Fruit fly (Drosophila melanogaster) whole organism, embryonic: Measurements from ENCODE around the gene Ppcs.

ENCODE experiments used
- Blimp-1 ChIP-seq: fragments of 200-800 bp; sonication (Bioruptor generic); optimal IDR thresholded peaks from 3 replicates; lab custom pipeline; 2018; ENCODE audit warnings: missing biosample characterization, missing genetic modification characterization, mild to moderate bottlenecking, moderate library complexity, missing genetic modification reagents
- CG10147 ChIP-seq: fragments of 200-800 bp; sonication (Bioruptor generic); optimal IDR thresholded peaks from 2 replicates; lab custom pipeline; 2019; ENCODE audit warnings: missing biosample characterization, mild to moderate bottlenecking, missing genetic modification characterization, moderate library complexity
- CG10209 ChIP-seq: fragments of 200-800 bp; sonication (Bioruptor generic); optimal IDR thresholded peaks from 3 replicates; lab custom pipeline; 2017; ENCODE audit warnings: missing biosample characterization, mild to moderate bottlenecking, missing genetic modification characterization, missing genetic modification reagents
- CG10267 ChIP-seq: fragments of 200-800 bp; sonication (Bioruptor generic); optimal IDR thresholded peaks from 2 replicates; lab custom pipeline; 2018; ENCODE audit warnings: missing biosample characterization, mild to moderate bottlenecking, missing genetic modification characterization, moderate library complexity
- CG12659 ChIP-seq: fragments of 200-800 bp; sonication (Bioruptor generic); optimal IDR thresholded peaks from 3 replicates; lab custom pipeline; 2017; ENCODE audit warnings: mild to moderate bottlenecking, missing biosample characterization, missing genetic modification reagents, missing genetic modification characterization
- CG13296 ChIP-seq: fragments of 200-800 bp; sonication (Bioruptor generic); optimal IDR thresholded peaks from 3 replicates; lab custom pipeline; 2018; ENCODE audit warnings: missing biosample characterization, mild to moderate bottlenecking, missing genetic modification characterization
- CG13424 ChIP-seq: fragments of 200-800 bp; sonication (Bioruptor generic); optimal IDR thresholded peaks from 2 replicates; lab custom pipeline; 2019; ENCODE audit warnings: missing biosample characterization, mild to moderate bottlenecking, missing genetic modification characterization, moderate library complexity
- CG15073 ChIP-seq: fragments of 200-800 bp; sonication (Bioruptor generic); optimal IDR thresholded peaks from 2 replicates; lab custom pipeline; 2016; ENCODE audit warnings: missing biosample characterization, missing genetic modification characterization
- CG15269 ChIP-seq: fragments of 200-800 bp; sonication (Bioruptor generic); optimal IDR thresholded peaks from 2 replicates; lab custom pipeline; 2018; ENCODE audit warnings: missing biosample characterization, mild to moderate bottlenecking, missing genetic modification characterization, moderate library complexity
- CG15601 ChIP-seq: fragments of 200-800 bp; sonication (Bioruptor generic); optimal IDR thresholded peaks from 3 replicates; lab custom pipeline; 2019; ENCODE audit warnings: missing biosample characterization, mild to moderate bottlenecking, missing genetic modification characterization, moderate library complexity
- CG1603 ChIP-seq: fragments of 200-800 bp; sonication (Bioruptor generic); optimal IDR thresholded peaks from 2 replicates; lab custom pipeline; 2019; ENCODE audit warnings: missing biosample characterization, mild to moderate bottlenecking, missing genetic modification characterization, moderate library complexity
- CG17186 ChIP-seq: fragments of 200-800 bp; sonication (Bioruptor generic); optimal IDR thresholded peaks from 3 replicates; lab custom pipeline; 2017; ENCODE audit warnings: missing biosample characterization, missing genetic modification reagents, missing genetic modification characterization
- CG17829 ChIP-seq: fragments of 200-800 bp; optimal IDR thresholded peaks from 2 replicates; lab custom pipeline; 2019; ENCODE audit warnings: missing biosample characterization, mild to moderate bottlenecking, missing genetic modification characterization, moderate library complexity
- CG18262 ChIP-seq: fragments of 200-800 bp; optimal IDR thresholded peaks from 3 replicates; lab custom pipeline; 2019; ENCODE audit warnings: missing biosample characterization, mild to moderate bottlenecking, missing genetic modification characterization, moderate library complexity
- CG18619 ChIP-seq: fragments of 200-800 bp; sonication (Bioruptor generic); optimal IDR thresholded peaks from 3 replicates; lab custom pipeline; 2017; ENCODE audit warnings: missing biosample characterization, mild to moderate bottlenecking, missing genetic modification characterization
- CG32532 ChIP-seq: fragments of 200-800 bp; sonication (Bioruptor generic); IDR thresholded peaks from 2 replicates; pipeline ENCODE4 v1.3.6; 2022; ENCODE audit warnings: missing biosample characterization, missing genetic modification characterization
- CG42726 ChIP-seq: fragments of 200-800 bp; sonication (Bioruptor generic); IDR thresholded peaks from 2 replicates; pipeline ENCODE4 v1.3.6; 2022; ENCODE audit warnings: missing biosample characterization, missing genetic modification characterization; ENCODE audit not compliant: partially characterized antibody
- CG4424 ChIP-seq: fragments of 200-800 bp; sonication (Bioruptor generic); optimal IDR thresholded peaks from 3 replicates; lab custom pipeline; 2016; ENCODE audit warnings: missing biosample characterization, missing genetic modification characterization
- CG4707 ChIP-seq: fragments of 200-800 bp; sonication (Bioruptor generic); optimal IDR thresholded peaks from 2 replicates; lab custom pipeline; 2018; ENCODE audit warnings: missing biosample characterization, mild to moderate bottlenecking, missing genetic modification characterization, moderate library complexity
- CG7963 ChIP-seq: fragments of 200-800 bp; sonication (Bioruptor generic); IDR thresholded peaks from 3 replicates; pipeline ENCODE4 v1.3.6; 2022; ENCODE audit warnings: missing biosample characterization, missing genetic modification characterization; ENCODE audit not compliant: partially characterized antibody
- Dll ChIP-seq: fragments of 200-800 bp; sonication (Bioruptor generic); IDR thresholded peaks from 4 replicates; pipeline ENCODE4 v1.3.6; 2022; ENCODE audit warnings: missing biosample characterization, missing genetic modification characterization; ENCODE audit not compliant: partially characterized antibody
- Dp ChIP-seq: fragments of 200-800 bp; sonication (Bioruptor generic); optimal IDR thresholded peaks from 2 replicates; lab custom pipeline; 2018; ENCODE audit warnings: missing biosample characterization, mild to moderate bottlenecking, missing genetic modification characterization, moderate library complexity
- Drgx ChIP-seq: fragments of 200-800 bp; sonication (Bioruptor generic); IDR thresholded peaks from 2 replicates; pipeline ENCODE4 v1.3.6; 2022; ENCODE audit warnings: missing biosample characterization, missing genetic modification characterization
- Ets65A ChIP-seq: fragments of 200-800 bp; sonication (Bioruptor generic); peaks from one replicate; lab custom pipeline; 2016; ENCODE audit warnings: missing biosample characterization, missing genetic modification characterization
- HLH3B ChIP-seq: fragments of 200-800 bp; sonication (Bioruptor generic); IDR thresholded peaks from 2 replicates; pipeline ENCODE4 v1.3.6; 2022; ENCODE audit warnings: missing biosample characterization, missing genetic modification characterization
- MBD-R2 ChIP-seq: fragments of 200-800 bp; sonication (Bioruptor generic); IDR thresholded peaks from 2 replicates; pipeline ENCODE4 v1.3.6; 2022; ENCODE audit warnings: missing biosample characterization, missing genetic modification characterization
- Med ChIP-seq: fragments of 200-800 bp; sonication (Bioruptor generic); peaks from one replicate; lab custom pipeline; 2016; ENCODE audit warnings: missing biosample characterization, missing genetic modification characterization, mild to moderate bottlenecking, inconsistent platforms, moderate library complexity
- Rfx ChIP-seq: fragments of 200-800 bp; sonication (Bioruptor generic); IDR thresholded peaks from 2 replicates; pipeline ENCODE4 v1.3.6; 2022; ENCODE audit warnings: missing biosample characterization, missing genetic modification characterization
- Scr ChIP-seq: fragments of 200-800 bp; sonication (Bioruptor generic); IDR thresholded peaks from 2 replicates; pipeline ENCODE4 v1.3.6; 2022; ENCODE audit warnings: missing biosample characterization, missing genetic modification characterization; ENCODE audit not compliant: partially characterized antibody
- Ssrp ChIP-seq: fragments of 200-800 bp; sonication (Bioruptor generic); optimal IDR thresholded peaks from 2 replicates; lab custom pipeline; 2018; ENCODE audit warnings: missing biosample characterization, mild to moderate bottlenecking, missing genetic modification characterization, moderate library complexity
- Tbp ChIP-seq: fragments of >200 bp; optimal IDR thresholded peaks from 2 replicates; lab custom pipeline; 2018; ENCODE audit warnings: missing biosample characterization, missing genetic modification characterization
- chif ChIP-seq, 2 experiments: fragments of 200-800 bp; sonication (Bioruptor generic); optimal IDR thresholded peaks; 3 replicates each; lab custom pipeline; 2016; ENCODE audit warnings: missing biosample characterization in 2 of 2, missing genetic modification characterization in 2 of 2
- chn ChIP-seq: fragments of 200-800 bp; sonication (Bioruptor generic); optimal IDR thresholded peaks from 2 replicates; lab custom pipeline; 2016; ENCODE audit warnings: missing biosample characterization, missing genetic modification characterization
- ci ChIP-seq: fragments of 200-800 bp; sonication (Bioruptor generic); IDR thresholded peaks from 3 replicates; pipeline ENCODE4 v1.3.6; 2022; ENCODE audit warnings: missing biosample characterization, missing genetic modification characterization
- danr ChIP-seq: fragments of 200-800 bp; sonication (Bioruptor generic); IDR thresholded peaks from 2 replicates; pipeline ENCODE4 v1.3.6; 2022; ENCODE audit warnings: missing biosample characterization, missing genetic modification characterization
- eve ChIP-seq, 2 experiments: fragments of >200 bp; optimal IDR thresholded peaks; 2 replicates each; lab custom pipeline; 2017; ENCODE audit warnings: missing biosample characterization in 2 of 2, missing genetic modification characterization in 2 of 2
- ewg ChIP-seq: fragments of 200-800 bp; sonication (Bioruptor generic); optimal IDR thresholded peaks from 3 replicates; lab custom pipeline; 2017; ENCODE audit warnings: mild to moderate bottlenecking, missing biosample characterization, missing genetic modification reagents, missing genetic modification characterization
- exex ChIP-seq: fragments of 200-800 bp; sonication (Bioruptor generic); optimal IDR thresholded peaks from 4 replicates; lab custom pipeline; 2018; ENCODE audit warnings: missing biosample characterization, mild to moderate bottlenecking, missing genetic modification characterization, moderate library complexity
- fd3F ChIP-seq: fragments of 200-800 bp; sonication (Bioruptor generic); optimal IDR thresholded peaks from 2 replicates; lab custom pipeline; 2018; ENCODE audit warnings: missing biosample characterization, mild to moderate bottlenecking, missing genetic modification characterization, moderate library complexity
- fd64A ChIP-seq: fragments of 200-800 bp; sonication (Bioruptor generic); optimal IDR thresholded peaks from 3 replicates; lab custom pipeline; 2018; ENCODE audit warnings: missing biosample characterization, mild to moderate bottlenecking, missing genetic modification characterization
- gcm ChIP-seq: fragments of 200-800 bp; sonication (Bioruptor generic); optimal IDR thresholded peaks from 2 replicates; lab custom pipeline; 2019; ENCODE audit warnings: missing biosample characterization, mild to moderate bottlenecking, missing genetic modification characterization, moderate library complexity
- inv ChIP-seq: fragments of 200-800 bp; sonication (Bioruptor generic); IDR thresholded peaks from 2 replicates; pipeline ENCODE4 v1.3.6; 2022; ENCODE audit warnings: missing biosample characterization, missing genetic modification characterization; ENCODE audit not compliant: partially characterized antibody
- ken ChIP-seq: fragments of 200-800 bp; sonication (Bioruptor generic); IDR thresholded peaks from 3 replicates; pipeline ENCODE4 v1.3.6; 2022; ENCODE audit warnings: missing biosample characterization, missing genetic modification characterization
- lmd ChIP-seq: fragments of 200-800 bp; sonication (Bioruptor generic); IDR thresholded peaks from 2 replicates; pipeline ENCODE4 v1.3.6; 2022; ENCODE audit warnings: missing biosample characterization, missing genetic modification characterization
- pan ChIP-seq, 4 experiments: fragments of >200 bp in 3 of 4; fragments of 200-800 bp in 1 of 4; sonication (Bioruptor generic) in 1 of 4; optimal IDR thresholded peaks in 3 of 4; IDR thresholded peaks in 1 of 4; 2 replicates each; pipeline versions ENCODE4 v1.3.6 to Lab custom; 2017 to 2022; ENCODE audit warnings: missing biosample characterization in 2 of 4, missing genetic modification characterization in 2 of 4, mixed read lengths in 1 of 4
- pros ChIP-seq: fragments of 200-800 bp; sonication (Bioruptor generic); optimal IDR thresholded peaks from 3 replicates; lab custom pipeline; 2019; ENCODE audit warnings: missing biosample characterization, mild to moderate bottlenecking, missing genetic modification characterization, moderate library complexity
- tin ChIP-seq: fragments of 200-800 bp; sonication (Bioruptor generic); optimal IDR thresholded peaks from 3 replicates; lab custom pipeline; 2016; ENCODE audit warnings: missing biosample characterization, missing genetic modification characterization
- unpg ChIP-seq: fragments of 200-800 bp; sonication (Bioruptor generic); optimal IDR thresholded peaks from 3 replicates; lab custom pipeline; 2018; ENCODE audit warnings: missing biosample characterization, mild to moderate bottlenecking, missing genetic modification characterization, moderate library complexity
- z ChIP-seq: fragments of 200-800 bp; sonication (Bioruptor generic); IDR thresholded peaks from 3 replicates; pipeline ENCODE4 v1.3.6; 2022; ENCODE audit warnings: missing biosample characterization, missing genetic modification characterization

The Ppcs gene

dm6 chr3R:19108126-19108525 lies 39.6 kb downstream of the Ppcs start (continued):
- peak; percentile 13 for TF ChIP-seq CG4424 (GFP tag; lab: Kevin White, UChicago)
- no peak for TF ChIP-seq Dp (GFP tag; lab: Kevin White, UChicago)
- no peak for TF ChIP-seq Tbp (GFP tag; lab: Kevin White, UChicago)
- TF ChIP-seq CG4707 (GFP tag; lab: Kevin White, UChicago) = no peak
- TF ChIP-seq inv (GFP tag; lab: Robert Waterston, UW) = no peak
- 0 out of 2 replicates have a peak, but pooled peaks have one; percentile 19 for TF ChIP-seq HLH3B
- peak; percentile 31 for TF ChIP-seq CG13424 (tag; lab: Kevin White, UChicago)
- no peak for TF ChIP-seq CG10147 (GFP tag; lab: Kevin White, UChicago)
- TF ChIP-seq Ssrp (tag; lab: Kevin White, UChicago) = peak; percentile 23
- TF ChIP-seq chif (GFP tag; optimal IDR thresholded peaks at IDR 0.05; lab: Kevin White, UChicago) = peak in 1 of 2 experiments; percentile 37
- no peak for TF ChIP-seq z (GFP tag; lab: Robert Waterston, UW)
- peak in 1 of 2 experiments; percentile 78 for TF ChIP-seq eve (GFP tag; optimal IDR thresholded peaks at IDR 0.05; lab: Kevin White, UChicago)
- TF ChIP-seq CG32532 (GFP tag; lab: Robert Waterston, UW) = no peak
- TF ChIP-seq CG10267 (tag; lab: Kevin White, UChicago) = peak; percentile 15
- no peak for TF ChIP-seq exex (tag; lab: Kevin White, UChicago)
- peak; percentile 65 for TF ChIP-seq CG18262
- no peak for TF ChIP-seq CG12659
- peak; percentile 39 for TF ChIP-seq CG17829 (tag; lab: Kevin White, UChicago)
- no peak for TF ChIP-seq CG15073 (GFP tag; lab: Kevin White, UChicago)
- TF ChIP-seq Rfx (GFP tag; lab: Robert Waterston, UW) = no peak
- no peak for TF ChIP-seq danr (GFP tag; lab: Robert Waterston, UW)
- TF ChIP-seq CG18619 (GFP tag; lab: Kevin White, UChicago) = no peak
- no peak for TF ChIP-seq ewg (GFP tag; lab: Kevin White, UChicago)
- no peak for TF ChIP-seq pros (GFP tag; lab: Kevin White, UChicago)
- no peak for TF ChIP-seq pan (optimal IDR thresholded peaks at IDR 0.05; lab: Kevin White, UChicago)
- TF ChIP-seq pan (GFP tag; optimal IDR thresholded peaks at IDR 0.05 in 1 of 2, IDR thresholded peaks at IDR 0.05 in 1 of 2) = no peak
- TF ChIP-seq ci = peak; percentile 51; the same call in 1 of the 3 replicates
- peak; percentile 19 for TF ChIP-seq Ets65A (GFP tag; lab: Kevin White, UChicago)
- TF ChIP-seq MBD-R2 (GFP tag; lab: Robert Waterston, UW) = no peak
- peak; percentile 66 for TF ChIP-seq Med
- no peak for TF ChIP-seq CG13296
- peak; percentile 11 for TF ChIP-seq gcm
- no peak for TF ChIP-seq Scr (GFP tag; lab: Robert Waterston, UW)
- no peak for TF ChIP-seq fd3F (GFP tag; lab: Kevin White, UChicago)
- 0 out of 3 replicates have a peak, but pooled peaks have one; percentile 36 for TF ChIP-seq ken (GFP tag; lab: Robert Waterston, UW)
- 0 out of 2 replicates have a peak, but pooled peaks have one; percentile 16 for TF ChIP-seq Drgx
- TF ChIP-seq fd64A (GFP tag; lab: Kevin White, UChicago) = no peak
- TF ChIP-seq chn (GFP tag; lab: Kevin White, UChicago) = peak; percentile 32
- TF ChIP-seq CG15601 (tag; lab: Kevin White, UChicago) = peak; percentile 53
- peak; percentile 17 for TF ChIP-seq CG10209 (GFP tag; lab: Kevin White, UChicago)
- no peak for TF ChIP-seq CG15269 (tag; lab: Kevin White, UChicago)
- no peak for TF ChIP-seq Dll
- TF ChIP-seq lmd (GFP tag; lab: Robert Waterston, UW) = no peak
- TF ChIP-seq Blimp-1 = peak; percentile 54
- peak; percentile 30 for TF ChIP-seq tin
- TF ChIP-seq CG17186 (GFP tag; lab: Kevin White, UChicago) = no peak
- peak; percentile 52 for TF ChIP-seq CG1603 (tag; lab: Kevin White, UChicago)
- peak; percentile 27 for TF ChIP-seq unpg
- TF ChIP-seq CG42726 (GFP tag; lab: Robert Waterston, UW) = no peak
- no peak for TF ChIP-seq CG7963
